Worm (Caenorhabditis elegans) whole organism, early embryonic: ENCODE data around the gene srw-14.
"Not testable (repeated sequence)": the region's sequence is repeated elsewhere in the genome, so short reads cannot be mapped to it uniquely, and the experiment has no call there.

Experiments
- B0310.2 ChIP-seq: sonication (generic microtip); optimal IDR thresholded peaks from 2 replicates; lab custom pipeline; 2016; ENCODE audit warnings: mild to moderate bottlenecking, missing genetic modification characterization, missing compliant biosample characterization
- aly-1 ChIP-seq: sonication (generic microtip); optimal IDR thresholded peaks from 2 replicates; lab custom pipeline; 2016; ENCODE audit warnings: missing genetic modification characterization, missing compliant biosample characterization
- ama-1 ChIP-seq: fragments of 150-350 bp; optimal IDR thresholded peaks from 2 replicates; lab custom pipeline; 2014
- ceh-13 ChIP-seq: fragments of 200-800 bp; sonication (Bioruptor generic); optimal IDR thresholded peaks from 2 replicates; lab custom pipeline; 2018; ENCODE audit warnings: mild to moderate bottlenecking, missing genetic modification characterization, missing compliant biosample characterization
- ceh-36 ChIP-seq: sonication (generic microtip); optimal IDR thresholded peaks from 2 replicates; lab custom pipeline; 2016; ENCODE audit warnings: missing genetic modification characterization, inconsistent platforms, missing compliant biosample characterization
- ets-7 ChIP-seq: sonication (generic microtip); optimal IDR thresholded peaks from 2 replicates; lab custom pipeline; 2016; ENCODE audit warnings: missing genotype, missing genetic modification characterization, missing compliant biosample characterization
- flt-1 ChIP-seq: fragments of 200-800 bp; sonication (Bioruptor generic); IDR thresholded peaks from 2 replicates; pipeline ENCODE4 v1.3.6; 2022; ENCODE audit warnings: missing genetic modification characterization, missing compliant biosample characterization
- hmbx-1 ChIP-seq: sonication (generic microtip); optimal IDR thresholded peaks from 2 replicates; lab custom pipeline; 2016; ENCODE audit warnings: mild to moderate bottlenecking, missing genetic modification characterization, missing compliant biosample characterization
- hmg-4 ChIP-seq: fragments of 200-800 bp; sonication (Bioruptor generic); optimal IDR thresholded peaks from 2 replicates; lab custom pipeline; 2018; ENCODE audit warnings: mild to moderate bottlenecking, missing genetic modification characterization, missing compliant biosample characterization
- hnd-1 ChIP-seq: sonication (generic microtip); optimal IDR thresholded peaks from 2 replicates; lab custom pipeline; 2016; ENCODE audit warnings: missing genetic modification characterization, missing compliant biosample characterization
- pes-1 ChIP-seq: fragments of 200-800 bp; sonication (Bioruptor generic); IDR thresholded peaks from 2 replicates; pipeline ENCODE4 v1.3.6; 2022; ENCODE audit warnings: missing genetic modification reagents, missing genetic modification characterization, missing compliant biosample characterization
- scrt-1 ChIP-seq: fragments of 200-800 bp; sonication (Bioruptor generic); IDR thresholded peaks from 2 replicates; pipeline ENCODE4 v1.3.6; 2022; ENCODE audit warnings: missing genetic modification characterization, missing compliant biosample characterization
- sea-1 ChIP-seq: fragments of 200-800 bp; sonication (Bioruptor generic); conservative IDR thresholded peaks from 2 replicates; pipeline ENCODE4 v1.3.6; 2022; ENCODE audit warnings: missing genetic modification characterization, missing compliant biosample characterization
- tbx-11 ChIP-seq: fragments of 200-800 bp; sonication (Bioruptor generic); IDR thresholded peaks from 2 replicates; pipeline ENCODE4 v1.3.6; 2022; ENCODE audit warnings: missing genetic modification characterization, missing compliant biosample characterization
- tbx-37 ChIP-seq: fragments of 200-800 bp; sonication (Bioruptor generic); conservative IDR thresholded peaks from 2 replicates; pipeline ENCODE4 v1.3.6; 2022; ENCODE audit warnings: missing genetic modification reagents, missing genetic modification characterization, missing compliant biosample characterization
- tra-4 ChIP-seq: sonication (generic microtip); optimal IDR thresholded peaks from 2 replicates; lab custom pipeline; 2017; ENCODE audit warnings: missing genetic modification characterization, missing compliant biosample characterization

srw-14 gene

ce11 chrV:15244456-15244855 lies 18.7 kb downstream of the srw-14 start, which contains the start of gene kin-30:
TSS of gene kin-30 (plus strand) at chrV:15244756.
- TF ChIP-seq tra-4 (no peak), ceh-13 (GFP tag; lab: Kevin White, UChicago) (no peak), aly-1 (tag; lab: Kevin White, UChicago) (no peak), hmg-4 (no peak)

DNA sequence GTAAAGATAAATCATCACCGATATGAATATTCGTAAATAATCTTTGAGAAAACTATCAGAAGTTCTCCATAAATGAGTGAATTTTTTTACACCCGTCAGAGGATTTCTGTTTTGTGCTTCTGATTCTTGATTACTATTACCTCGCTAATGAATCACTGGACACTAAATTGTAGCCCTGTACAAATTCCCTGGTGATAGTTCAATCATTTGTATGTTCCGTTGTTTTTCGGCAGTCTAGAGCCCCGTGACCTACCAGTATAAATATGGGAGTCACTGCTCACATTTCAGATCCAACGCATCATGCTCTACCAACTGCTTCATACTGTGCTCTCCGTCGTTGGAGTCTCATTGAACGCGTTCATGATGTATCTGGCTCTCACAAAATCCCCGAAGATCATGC lies 24.6 kb downstream of the srw-14 start, which contains the start of gene srd-28:
TSS of gene srd-28 (plus strand) at position 301 of the 400 bp plus-strand sequence.
- not testable (repeated sequence) for TF ChIP-seq hmg-4; ama-1 (lab: Kevin White, UChicago); aly-1 (tag; lab: Kevin White, UChicago)

ce11 chrV:15252082-15252481 lies 26.3 kb downstream of the srw-14 start, which contains the start of gene srbc-76:
TSS of gene srbc-76 (plus strand) at chrV:15252382.
- TF ChIP-seq tbx-11 (no peak), hmg-4 (no peak)

DNA sequence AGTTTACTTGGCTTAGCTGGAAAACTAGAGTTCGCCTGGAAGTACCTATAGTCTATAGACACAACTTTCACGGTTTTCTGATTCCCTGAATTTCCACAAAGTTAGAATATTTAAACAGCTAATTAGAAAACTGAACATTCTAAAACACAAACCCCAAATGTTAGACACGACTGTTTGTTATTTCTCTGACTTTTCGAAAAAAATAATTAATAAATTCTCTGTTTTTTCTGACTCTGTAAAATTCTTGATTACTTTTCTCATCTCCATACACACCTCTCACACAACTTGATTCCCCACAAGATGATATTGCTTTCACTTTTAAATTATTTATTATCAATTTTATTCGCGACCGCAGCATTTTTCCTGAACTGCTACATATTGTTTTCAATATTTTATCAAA lies 27.8 kb downstream of the srw-14 start, which contains the start of gene srbc-75:
TSS of gene srbc-75 (plus strand) at position 301 of the 400 bp plus-strand sequence.
- TF ChIP-seq pes-1 (no peak), B0310.2 (no peak)

- TF ChIP-seq ceh-13 (GFP tag; lab: Kevin White, UChicago); ceh-36; aly-1 (tag; lab: Kevin White, UChicago): not testable (repeated sequence)
Observed at ce11 chrV:15256669-15257068, 30.9 kb downstream of the srw-14 start, which contains the start of gene srsx-39. TSS of gene srsx-39 (minus strand) at chrV:15256769.

DNA sequence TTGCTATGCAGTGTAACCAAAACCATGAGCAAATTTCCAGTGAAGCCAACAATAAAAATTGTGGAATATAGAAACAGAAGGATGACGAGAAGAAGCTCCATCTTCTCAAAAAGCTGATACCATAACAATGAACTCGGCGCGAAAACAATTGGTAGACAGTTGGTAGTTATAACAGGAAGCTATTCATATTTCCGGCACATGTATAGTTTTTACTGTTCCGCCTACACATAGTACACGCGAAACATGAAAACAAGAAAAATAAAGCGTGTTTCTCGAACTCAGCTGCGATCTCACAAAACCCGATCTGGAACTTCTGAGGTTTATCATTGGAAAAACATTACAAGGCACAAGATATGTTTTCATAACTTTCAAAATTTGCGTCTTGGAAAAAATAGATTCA lies 33.3 kb downstream of the srw-14 start, which contains the start of gene srsx-37:
TSS of gene srsx-37 (minus strand) at position 101 of the 400 bp plus-strand sequence.
- TF ChIP-seq tbx-37 (GFP tag; lab: Robert Waterston, UW): no peak
- no peak for TF ChIP-seq hmg-4
- no peak for TF ChIP-seq aly-1 (tag; lab: Kevin White, UChicago)
- no peak for TF ChIP-seq tra-4
- TF ChIP-seq pes-1: no peak
- no peak for TF ChIP-seq tbx-11
- TF ChIP-seq scrt-1: no peak

ce11 chrV:15259904-15260303 lies 34.2 kb downstream of the srw-14 start, which contains the start of gene M01B2.8:
TSS of gene M01B2.8 (plus strand) at chrV:15260204.
- TF ChIP-seq ama-1 (lab: Kevin White, UChicago): no peak

- TF ChIP-seq hnd-1; ets-7 (tag; lab: Kevin White, UChicago); aly-1 (tag; lab: Kevin White, UChicago): not testable (repeated sequence)
Observed at ce11 chrV:15262336-15262735, 36.6 kb downstream of the srw-14 start, which contains the start of gene M01B2.10. TSS of gene M01B2.10 (minus strand) at chrV:15262436.

DNA sequence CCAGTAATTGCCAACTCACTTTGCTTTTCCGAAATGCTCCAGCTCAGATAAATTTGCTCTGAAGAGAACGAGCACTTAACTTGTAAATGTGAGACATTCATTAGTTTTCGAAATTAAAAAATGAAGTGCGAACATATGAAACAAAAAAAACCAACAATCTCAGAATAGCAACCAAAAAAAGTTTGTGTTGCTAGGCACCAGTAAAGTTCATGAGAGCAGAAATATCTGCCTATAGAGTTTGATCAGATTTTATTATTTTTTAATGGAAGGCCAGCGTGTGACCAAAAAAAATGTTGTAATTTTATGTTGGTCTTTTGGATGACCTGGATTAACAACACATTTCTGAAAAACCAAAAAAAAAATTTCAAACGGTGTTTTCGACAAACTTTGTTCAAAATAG lies 38.4 kb downstream of the srw-14 start, which contains the start of gene M01B2.12:
TSS of gene M01B2.12 (minus strand) at position 101 of the 400 bp plus-strand sequence.
- no peak for TF ChIP-seq ceh-36
- TF ChIP-seq pes-1: no peak
- TF ChIP-seq ceh-13 (GFP tag; lab: Kevin White, UChicago): no peak
- TF ChIP-seq sea-1 (GFP tag; lab: Robert Waterston, UW): no peak
- TF ChIP-seq tra-4: no peak
- no peak for TF ChIP-seq scrt-1
- no peak for TF ChIP-seq hmg-4
- TF ChIP-seq ama-1 (lab: Kevin White, UChicago): no peak
- no peak for TF ChIP-seq tbx-11
- TF ChIP-seq aly-1 (tag; lab: Kevin White, UChicago): no peak
- no peak for TF ChIP-seq tbx-37 (GFP tag; lab: Robert Waterston, UW)

- TF ChIP-seq B0310.2: no peak
- TF ChIP-seq ets-7 (tag; lab: Kevin White, UChicago): no peak
- TF ChIP-seq hnd-1: no peak
- no peak for TF ChIP-seq hmg-4
- no peak for TF ChIP-seq flt-1 (GFP tag; lab: Robert Waterston, UW)
- no peak for TF ChIP-seq sea-1 (GFP tag; lab: Robert Waterston, UW)
- TF ChIP-seq ceh-13 (GFP tag; lab: Kevin White, UChicago): no peak
- TF ChIP-seq ceh-36: no peak
- no peak for TF ChIP-seq aly-1 (tag; lab: Kevin White, UChicago)
- no peak for TF ChIP-seq tbx-11
- TF ChIP-seq tra-4: no peak
- TF ChIP-seq hmbx-1: no peak
- no peak for TF ChIP-seq pes-1
Observed at ce11 chrV:15265814-15266213, 40.1 kb downstream of the srw-14 start, which contains the start of gene M01B2.13. TSS of gene M01B2.13 (minus strand) at chrV:15265914.

- TF ChIP-seq sea-1 (GFP tag; lab: Robert Waterston, UW) (no peak), tbx-11 (no peak), flt-1 (GFP tag; lab: Robert Waterston, UW) (no peak), hnd-1 (no peak)
Observed at ce11 chrV:15267405-15267804, 41.7 kb downstream of the srw-14 start, which contains the start of gene T10H4.13. TSS of gene T10H4.13 (minus strand) at chrV:15267505.
